Worm (Caenorhabditis elegans) whole organism, L3 larva: Measurements from ENCODE around the gene trpp-9.

ENCODE experiments used
- R02D3.7 ChIP-seq: fragments of 150-350 bp; optimal IDR thresholded peaks from 2 replicates; lab custom pipeline; 2014; ENCODE audit warnings: missing biosample characterization, missing genetic modification characterization
- ZK546.5 ChIP-seq: sonication (generic microtip); optimal IDR thresholded peaks from 2 replicates; lab custom pipeline; 2017; ENCODE audit warnings: missing biosample characterization, missing genetic modification characterization
- ama-1 ChIP-seq: fragments of 150-350 bp; optimal IDR thresholded peaks from 2 replicates; lab custom pipeline; 2018
- ceh-28 ChIP-seq: fragments of 150-350 bp; optimal IDR thresholded peaks from 2 replicates; lab custom pipeline; 2014; ENCODE audit warnings: missing biosample characterization, missing genetic modification reagents, missing genetic modification characterization
- ceh-82 ChIP-seq: fragments of 150-350 bp; optimal IDR thresholded peaks from 2 replicates; lab custom pipeline; 2014; ENCODE audit warnings: missing biosample characterization, missing genetic modification characterization
- egl-27 ChIP-seq: sonication (generic microtip); optimal IDR thresholded peaks from 4 replicates; lab custom pipeline; 2017; ENCODE audit warnings: missing biosample characterization, missing genetic modification reagents, missing genetic modification characterization
- egl-5 ChIP-seq: fragments of 150-350 bp; optimal IDR thresholded peaks from 2 replicates; lab custom pipeline; 2017; ENCODE audit warnings: missing biosample characterization, missing genetic modification reagents, missing genetic modification characterization, inconsistent platforms
- elt-3 ChIP-seq, 3 experiments: fragments of 150-350 bp in 1 of 3; sonication (generic microtip) in 2 of 3; optimal IDR thresholded peaks; 2 replicates in 2 of 3; 4 replicates in 1 of 3; lab custom pipeline; 2014 to 2017; ENCODE audit warnings: missing biosample characterization in 3 of 3, missing genetic modification characterization in 3 of 3
- eor-1 ChIP-seq, 2 experiments: fragments of 150-350 bp; optimal IDR thresholded peaks; 2 replicates each; lab custom pipeline; 2014 to 2018; ENCODE audit warnings: missing biosample characterization in 2 of 2, missing genetic modification characterization in 2 of 2
- fkh-10 ChIP-seq: sonication (generic microtip); optimal IDR thresholded peaks from 2 replicates; lab custom pipeline; 2017; ENCODE audit warnings: missing biosample characterization, missing genetic modification reagents, missing genetic modification characterization
- fkh-2 ChIP-seq: fragments of 150-350 bp; optimal IDR thresholded peaks from 2 replicates; lab custom pipeline; 2014; ENCODE audit warnings: missing biosample characterization, missing genetic modification reagents, missing genetic modification characterization
- fos-1 ChIP-seq: fragments of 150-350 bp; optimal IDR thresholded peaks from 2 replicates; lab custom pipeline; 2014; ENCODE audit warnings: missing biosample characterization, missing genetic modification characterization
- jun-1 ChIP-seq: fragments of 150-350 bp; optimal IDR thresholded peaks from 2 replicates; lab custom pipeline; 2014; ENCODE audit warnings: missing biosample characterization, missing genetic modification reagents, missing genetic modification characterization
- lin-15B ChIP-seq: fragments of 150-350 bp; optimal IDR thresholded peaks from 2 replicates; lab custom pipeline; 2014; ENCODE audit warnings: missing biosample characterization, missing genetic modification characterization
- lin-39 ChIP-seq: fragments of 150-350 bp; optimal IDR thresholded peaks from 2 replicates; lab custom pipeline; 2018; ENCODE audit warnings: missing biosample characterization, missing genetic modification reagents, missing genetic modification characterization
- lsy-12 ChIP-seq: sonication (generic microtip); optimal IDR thresholded peaks from 2 replicates; lab custom pipeline; 2016; ENCODE audit warnings: mild to moderate bottlenecking, missing genetic modification characterization, missing compliant biosample characterization
- mdl-1 ChIP-seq: fragments of 150-350 bp; optimal IDR thresholded peaks from 2 replicates; lab custom pipeline; 2014; ENCODE audit warnings: missing biosample characterization, missing genetic modification characterization
- mml-1 ChIP-seq: fragments of 150-350 bp; sonication (generic microtip); optimal IDR thresholded peaks from 3 replicates; lab custom pipeline; 2014; ENCODE audit warnings: missing biosample characterization, missing genetic modification characterization
- nfya-1 ChIP-seq: sonication (generic microtip); optimal IDR thresholded peaks from 2 replicates; lab custom pipeline; 2017; ENCODE audit warnings: missing genetic modification characterization, mild to moderate bottlenecking, missing compliant biosample characterization, antibody characterized with exemption, moderate library complexity; ENCODE audit not compliant: insufficient read depth
- nhr-11 ChIP-seq: fragments of 150-350 bp; optimal IDR thresholded peaks from 2 replicates; lab custom pipeline; 2014; ENCODE audit warnings: missing biosample characterization, missing genetic modification characterization
- nhr-12 ChIP-seq: fragments of 150-350 bp; optimal IDR thresholded peaks from 2 replicates; lab custom pipeline; 2014; ENCODE audit warnings: missing biosample characterization, missing genetic modification characterization
- nhr-23 ChIP-seq: fragments of 150-350 bp; optimal IDR thresholded peaks from 2 replicates; lab custom pipeline; 2014; ENCODE audit warnings: missing biosample characterization, missing genetic modification reagents, missing genetic modification characterization
- nhr-237 ChIP-seq: fragments of 150-350 bp; optimal IDR thresholded peaks from 2 replicates; lab custom pipeline; 2014; ENCODE audit warnings: missing biosample characterization, missing genetic modification characterization
- nhr-25 ChIP-seq: sonication (generic microtip); optimal IDR thresholded peaks from 2 replicates; lab custom pipeline; 2017; ENCODE audit warnings: missing biosample characterization, missing genetic modification characterization
- nhr-28 ChIP-seq: fragments of 150-350 bp; optimal IDR thresholded peaks from 2 replicates; lab custom pipeline; 2014; ENCODE audit warnings: missing biosample characterization, missing genetic modification characterization
- nhr-43 ChIP-seq: sonication (generic microtip); optimal IDR thresholded peaks from 2 replicates; lab custom pipeline; 2016; ENCODE audit warnings: mild to moderate bottlenecking, missing genetic modification characterization, missing compliant biosample characterization; ENCODE audit not compliant: poor library complexity, severe bottlenecking
- nhr-67 ChIP-seq: fragments of 150-350 bp; optimal IDR thresholded peaks from 2 replicates; lab custom pipeline; 2014; ENCODE audit warnings: missing biosample characterization, missing genetic modification characterization
- nhr-76 ChIP-seq: fragments of 150-350 bp; sonication (generic microtip); optimal IDR thresholded peaks from 5 replicates; lab custom pipeline; 2014; ENCODE audit warnings: missing biosample characterization, missing genetic modification characterization
- pha-4 ChIP-seq: fragments of 150-350 bp; optimal IDR thresholded peaks from 2 replicates; lab custom pipeline; 2014; ENCODE audit warnings: missing biosample characterization, missing genetic modification reagents, missing genetic modification characterization
- sea-2 ChIP-seq: fragments of 150-350 bp; sonication (generic microtip); optimal IDR thresholded peaks from 4 replicates; lab custom pipeline; 2014; ENCODE audit warnings: missing biosample characterization, missing genetic modification reagents, missing genetic modification characterization
- snpc-4 ChIP-seq: fragments of 150-350 bp; optimal IDR thresholded peaks from 2 replicates; lab custom pipeline; 2014; ENCODE audit warnings: missing biosample characterization, missing genetic modification characterization
- tbx-2 ChIP-seq: sonication (generic microtip); optimal IDR thresholded peaks from 2 replicates; lab custom pipeline; 2016; ENCODE audit warnings: mild to moderate bottlenecking, missing genetic modification characterization, missing compliant biosample characterization
- unc-62 ChIP-seq: fragments of 150-350 bp; sonication (generic microtip); optimal IDR thresholded peaks from 4 replicates; lab custom pipeline; 2014; ENCODE audit warnings: missing biosample characterization, missing genetic modification reagents, missing genetic modification characterization
- zag-1 ChIP-seq: fragments of 150-350 bp; optimal IDR thresholded peaks from 2 replicates; lab custom pipeline; 2014; ENCODE audit warnings: missing biosample characterization, missing genetic modification characterization
- ztf-11 ChIP-seq: fragments of 150-350 bp; optimal IDR thresholded peaks from 2 replicates; lab custom pipeline; 2014; ENCODE audit warnings: missing biosample characterization, missing genetic modification characterization
- ztf-4 ChIP-seq: fragments of 150-350 bp; optimal IDR thresholded peaks from 2 replicates; lab custom pipeline; 2014; ENCODE audit warnings: missing biosample characterization, missing genetic modification characterization

trpp-9 gene

ce11 chrX:11569744-11570359, 6.1 kb downstream of the trpp-9 start:
- TF ChIP-seq fkh-10 (GFP tag; lab: Kevin White, UChicago) (peak; percentile 71), nhr-237 (no peak)

- TF ChIP-seq nhr-23 (peak; percentile 6), elt-3 (tag; optimal IDR thresholded peaks at IDR 0.05; lab: Kevin White, UChicago) (no peak), nhr-25 (tag; lab: Kevin White, UChicago) (no peak), nfya-1 (tag; lab: Kevin White, UChicago) (peak; percentile 41), lin-39 (tag; lab: Kevin White, UChicago) (peak; percentile 1)
Measured at ce11 chrX:11571714-11572113, 8.0 kb downstream of the trpp-9 start.

- TF ChIP-seq nhr-28 (tag; lab: Kevin White, UChicago) = no peak
- TF ChIP-seq eor-1 (tag; optimal IDR thresholded peaks at IDR 0.05; lab: Kevin White, UChicago) = no peak
- no peak for TF ChIP-seq lsy-12 (tag; lab: Kevin White, UChicago)
- no peak for TF ChIP-seq ceh-82 (tag; lab: Kevin White, UChicago)
- TF ChIP-seq egl-5 (tag; lab: Kevin White, UChicago) = no peak
- TF ChIP-seq unc-62 = no peak
- TF ChIP-seq nhr-43 (tag; lab: Kevin White, UChicago) = no peak
- TF ChIP-seq mml-1 (tag; lab: Kevin White, UChicago) = no peak
- TF ChIP-seq ZK546.5 (tag; lab: Kevin White, UChicago) = no peak
- TF ChIP-seq nhr-76 (tag; lab: Kevin White, UChicago) = no peak
- TF ChIP-seq tbx-2 = no peak
- no peak for TF ChIP-seq nfya-1 (tag; lab: Kevin White, UChicago)
- no peak for TF ChIP-seq nhr-12 (tag; lab: Kevin White, UChicago)
- TF ChIP-seq snpc-4 (tag; lab: Kevin White, UChicago) = no peak
- no peak for TF ChIP-seq nhr-25 (tag; lab: Kevin White, UChicago)
- no peak for TF ChIP-seq fkh-2 (tag; lab: Kevin White, UChicago)
- TF ChIP-seq, all 47 proteins: peak for 0
Measured at ce11 chrX:11572205-11572604, 8.5 kb downstream of the trpp-9 start, which contains the start of gene frm-3. Gene frm-3, plus strand, starts transcription at chrX:11572505.

ce11 chrX:11574167-11574566, 10.4 kb downstream of the trpp-9 start:
- TF ChIP-seq egl-5 (tag; lab: Kevin White, UChicago) (no peak), fos-1 (tag; lab: Kevin White, UChicago) (no peak), fkh-10 (GFP tag; lab: Kevin White, UChicago) (no peak), ztf-4 (tag; lab: Kevin White, UChicago) (no peak), ama-1 (lab: Kevin White, UChicago) (no peak), mdl-1 (tag; lab: Kevin White, UChicago) (no peak), ZK546.5 (tag; lab: Kevin White, UChicago) (no peak), lin-15B (tag; lab: Kevin White, UChicago) (no peak), pha-4 (tag; lab: Kevin White, UChicago) (no peak), R02D3.7 (tag; lab: Kevin White, UChicago) (no peak), nhr-67 (tag; lab: Kevin White, UChicago) (no peak), zag-1 (no peak), nhr-12 (tag; lab: Kevin White, UChicago) (no peak), nhr-11 (tag; lab: Kevin White, UChicago) (no peak), ceh-28 (tag; lab: Kevin White, UChicago) (no peak), jun-1 (no peak), nfya-1 (tag; lab: Kevin White, UChicago) (no peak), egl-27 (tag; lab: Kevin White, UChicago) (no peak), ztf-11 (no peak), sea-2 (GFP tag; lab: Kevin White, UChicago) (no peak)
